Worm (Caenorhabditis elegans) whole organism, mixed stage, embryonic: ENCODE results near the gene F08G12.5.

Experiments
- nhr-237 ChIP-seq: fragments of 150-350 bp; optimal IDR thresholded peaks from 2 replicates; lab custom pipeline; 2014; ENCODE audit warnings: missing biosample characterization, missing genetic modification characterization
- snpc-4 ChIP-seq: fragments of 150-350 bp; optimal IDR thresholded peaks from 2 replicates; lab custom pipeline; 2014; ENCODE audit warnings: missing biosample characterization, missing genetic modification characterization
- unc-62 ChIP-seq: fragments of 150-350 bp; optimal IDR thresholded peaks from 2 replicates; lab custom pipeline; 2014; ENCODE audit warnings: missing biosample characterization, missing genetic modification reagents, missing genetic modification characterization

DNA sequence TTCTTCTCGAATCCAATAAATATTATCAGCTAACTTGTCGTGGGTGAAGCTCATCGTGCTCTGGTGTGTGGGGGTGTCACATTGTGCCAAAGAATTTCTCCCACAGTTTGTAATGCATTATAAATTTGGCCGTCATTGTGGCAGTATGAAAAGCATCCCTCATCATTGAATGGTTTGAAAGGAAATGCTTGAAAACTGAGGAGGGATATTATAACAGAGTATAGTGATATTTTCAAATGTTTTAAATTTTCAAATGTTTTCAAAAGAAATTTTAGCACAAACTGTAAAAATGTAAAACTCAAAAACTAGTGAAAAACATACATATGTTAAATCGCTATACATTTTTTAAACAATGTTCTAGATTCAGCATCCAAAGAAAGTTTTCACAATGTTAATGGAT lies 41.1 kb downstream of the F08G12.5 start, which contains the start of gene C03A3.3:
- no peak for TF ChIP-seq unc-62 (GFP tag; lab: Kevin White, UChicago)
- TF ChIP-seq nhr-237 = no peak
- no peak for TF ChIP-seq snpc-4
